Worm (Caenorhabditis elegans) whole organism, late embryonic: ENCODE data around the gene shc-2.

Experiments used
- ama-1 ChIP-seq: fragments of 150-350 bp; optimal IDR thresholded peaks from 2 replicates; lab custom pipeline; 2014
- ceh-30 ChIP-seq: fragments of 150-350 bp; optimal IDR thresholded peaks from 2 replicates; lab custom pipeline; 2014; ENCODE audit warnings: missing biosample characterization, missing genetic modification characterization
- ceh-34 ChIP-seq: sonication (generic microtip); optimal IDR thresholded peaks from 2 replicates; lab custom pipeline; 2016; ENCODE audit warnings: mild to moderate bottlenecking, missing genetic modification characterization, missing compliant biosample characterization
- ceh-6 ChIP-seq: fragments of 200-800 bp; sonication (Bioruptor generic); optimal IDR thresholded peaks from 2 replicates; lab custom pipeline; 2018; ENCODE audit warnings: mild to moderate bottlenecking, missing genetic modification characterization, missing compliant biosample characterization
- fax-1 ChIP-seq: sonication (generic microtip); optimal IDR thresholded peaks from 2 replicates; lab custom pipeline; 2016; ENCODE audit warnings: missing genotype, missing genetic modification characterization, missing compliant biosample characterization
- fkh-6 ChIP-seq: sonication (generic microtip); optimal IDR thresholded peaks from 2 replicates; lab custom pipeline; 2016; ENCODE audit warnings: missing genetic modification characterization, missing compliant biosample characterization
- hlh-15 ChIP-seq: sonication (generic microtip); optimal IDR thresholded peaks from 2 replicates; lab custom pipeline; 2016; ENCODE audit warnings: missing genetic modification characterization, missing compliant biosample characterization
- pat-9 ChIP-seq: fragments of 200-800 bp; sonication (Bioruptor generic); optimal IDR thresholded peaks from 2 replicates; lab custom pipeline; 2018; ENCODE audit warnings: mild to moderate bottlenecking, missing genetic modification characterization, moderate library complexity, missing compliant biosample characterization
- pha-4 ChIP-seq: fragments of 150-350 bp; optimal IDR thresholded peaks from 2 replicates; lab custom pipeline; 2018; ENCODE audit warnings: missing biosample characterization, missing genetic modification reagents, missing genetic modification characterization
- syd-9 ChIP-seq: sonication (generic microtip); optimal IDR thresholded peaks from 2 replicates; lab custom pipeline; 2016; ENCODE audit warnings: mild to moderate bottlenecking, missing genetic modification characterization, moderate library complexity, missing compliant biosample characterization
- unc-55 ChIP-seq: sonication (generic microtip); optimal IDR thresholded peaks from 2 replicates; lab custom pipeline; 2017; ENCODE audit warnings: missing biosample characterization, missing genetic modification reagents, missing genetic modification characterization
- unc-86 ChIP-seq: sonication (generic microtip); optimal IDR thresholded peaks from 2 replicates; lab custom pipeline; 2016; ENCODE audit warnings: missing genetic modification characterization, missing compliant biosample characterization

- TF ChIP-seq syd-9 (no peak), unc-86 (tag; lab: Kevin White, UChicago) (no peak), hlh-15 (tag; lab: Kevin White, UChicago) (no peak), ama-1 (lab: Kevin White, UChicago) (no peak), ceh-30 (tag; lab: Kevin White, UChicago) (no peak), pha-4 (no peak), unc-55 (GFP tag; lab: Kevin White, UChicago) (no peak), fkh-6 (no peak), ceh-6 (GFP tag; lab: Kevin White, UChicago) (no peak), ceh-34 (no peak), pat-9 (tag; lab: Kevin White, UChicago) (no peak), fax-1 (tag; lab: Kevin White, UChicago) (no peak)
Observed at ce11 chrII:4960690-4961089, 8.3 kb upstream of the shc-2 start.
